In the genomic region with DNA sequence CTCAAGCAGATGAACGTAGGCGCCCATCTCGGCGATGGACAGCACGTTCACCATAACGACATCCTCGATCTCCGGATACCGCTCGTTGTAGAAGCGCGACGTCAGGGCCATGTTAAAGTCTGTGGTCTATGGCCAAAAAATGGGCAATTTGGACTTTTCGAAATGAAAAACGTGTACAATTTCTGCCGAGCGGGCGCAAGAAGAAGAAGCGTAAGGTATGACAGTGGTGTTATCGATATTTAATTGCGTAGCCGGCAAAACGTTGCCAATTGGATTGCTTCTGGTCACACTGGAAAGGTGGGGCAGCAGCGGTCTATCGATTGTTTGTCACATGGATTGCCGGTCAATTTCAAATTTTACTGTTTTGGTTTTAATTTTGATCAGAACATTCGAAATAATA, we compare ENCODE assay signal across 1 fruit fly cellular context.
TF ChIP-seq lines count a peak whose summit lies in the region.

Gene eIF2alpha, minus strand, starts transcription at position 225 of the 400 bp plus-strand sequence.

TF ChIP-seq in whole organism, embryonic, 481 proteins besides CTCF, POLR2A, EP300 and RAD21 (continued from another document):
- TF ChIP-seq gem (tag; optimal IDR thresholded peaks at IDR 0.05; lab: Kevin White, UChicago), result no peak
- TF ChIP-seq row (GFP tag; IDR thresholded peaks at IDR 0.05; lab: Robert Waterston, UW), result peak; percentile 15; the same call in 1 of the 3 replicates
- TF ChIP-seq CG9437 (GFP tag; optimal IDR thresholded peaks at IDR 0.05; lab: Kevin White, UChicago), result peak; percentile 25
- peak; percentile 11 for TF ChIP-seq CG10267 (tag; optimal IDR thresholded peaks at IDR 0.05; lab: Kevin White, UChicago)
- TF ChIP-seq az2 (GFP tag; optimal IDR thresholded peaks at IDR 0.05; lab: Kevin White, UChicago), result no peak
- peak; percentile 95 for TF ChIP-seq Dref (GFP tag; IDR thresholded peaks at IDR 0.05; lab: Robert Waterston, UW)
- no peak for TF ChIP-seq Antp (GFP tag; optimal IDR thresholded peaks at IDR 0.05; lab: Kevin White, UChicago)
- TF ChIP-seq CG1603 (tag; optimal IDR thresholded peaks at IDR 0.05; lab: Kevin White, UChicago), result peak; percentile 75
- no peak for TF ChIP-seq lbe (GFP tag; optimal IDR thresholded peaks at IDR 0.05; lab: Kevin White, UChicago)
- peak; percentile 70 for TF ChIP-seq CG34224 (GFP tag; IDR thresholded peaks at IDR 0.05; lab: Robert Waterston, UW; ENCODE audit: partially characterized antibody)
- peak; percentile 85 for TF ChIP-seq Dp (GFP tag; optimal IDR thresholded peaks at IDR 0.05; lab: Kevin White, UChicago)
- TF ChIP-seq CG15514 (GFP tag; optimal IDR thresholded peaks at IDR 0.05; lab: Kevin White, UChicago), result peak; percentile 25
- TF ChIP-seq Myb (GFP tag; optimal IDR thresholded peaks at IDR 0.05; lab: Kevin White, UChicago), result peak; percentile 48
- TF ChIP-seq CG7963 (GFP tag; IDR thresholded peaks at IDR 0.05; lab: Robert Waterston, UW; ENCODE audit: partially characterized antibody), result peak; percentile 72
- peak; percentile 30 for TF ChIP-seq stwl (tag; optimal IDR thresholded peaks at IDR 0.05; lab: Kevin White, UChicago)
- TF ChIP-seq hkb (optimal IDR thresholded peaks at IDR 0.05; lab: Kevin White, UChicago), result no peak
- TF ChIP-seq hkb (GFP tag; IDR thresholded peaks at IDR 0.05; lab: Robert Waterston, UW), result 0 out of 2 replicates have a peak, but pooled peaks have one; percentile 28
- TF ChIP-seq Doc3 (GFP tag; IDR thresholded peaks at IDR 0.05; lab: Robert Waterston, UW; ENCODE audit: partially characterized antibody), result peak; percentile 46; the same call in 1 of the 3 replicates
- peak; percentile 83 for TF ChIP-seq dm (GFP tag; optimal IDR thresholded peaks at IDR 0.05; lab: Kevin White, UChicago)
- TF ChIP-seq CG4617 (GFP tag; optimal IDR thresholded peaks at IDR 0.05; lab: Kevin White, UChicago; ENCODE audit: borderline replicate concordance), result peak; percentile 58
- peak; percentile 69 for TF ChIP-seq ftz-f1 (GFP tag; optimal IDR thresholded peaks at IDR 0.05; lab: Kevin White, UChicago)
- 0 out of 2 replicates have a peak, but pooled peaks have one; percentile 25 for TF ChIP-seq sna (GFP tag; IDR thresholded peaks at IDR 0.05; lab: Robert Waterston, UW; ENCODE audit: partially characterized antibody)
- TF ChIP-seq cg (GFP tag; optimal IDR thresholded peaks at IDR 0.05; lab: Kevin White, UChicago), result peak; percentile 22
- TF ChIP-seq CG3995 (GFP tag; optimal IDR thresholded peaks at IDR 0.05; lab: Kevin White, UChicago), result peak; percentile 53
- peak; percentile 60 for TF ChIP-seq Ets97D (GFP tag; optimal IDR thresholded peaks at IDR 0.05; lab: Kevin White, UChicago)
- peak; percentile 65 for TF ChIP-seq inv (GFP tag; IDR thresholded peaks at IDR 0.05; lab: Robert Waterston, UW; ENCODE audit: partially characterized antibody)
- peak; percentile 79 for TF ChIP-seq CG42726 (GFP tag; IDR thresholded peaks at IDR 0.05; lab: Robert Waterston, UW; ENCODE audit: partially characterized antibody)
- peak in 1 of 2 experiments; percentile 49 for TF ChIP-seq insv (GFP tag; optimal IDR thresholded peaks at IDR 0.05; lab: Kevin White, UChicago)
- peak; percentile 73 for TF ChIP-seq knrl (GFP tag; IDR thresholded peaks at IDR 0.05; lab: Robert Waterston, UW; ENCODE audit: partially characterized antibody)
- peak; percentile 65 for TF ChIP-seq tna (GFP tag; IDR thresholded peaks at IDR 0.05; lab: Robert Waterston, UW; ENCODE audit: partially characterized antibody)
- TF ChIP-seq CG32532 (GFP tag; IDR thresholded peaks at IDR 0.05; lab: Robert Waterston, UW), result peak; percentile 9; the same call in 1 of the 2 replicates
- peak; percentile 76; the same call in 2 of the 4 replicates for TF ChIP-seq chinmo (GFP tag; IDR thresholded peaks at IDR 0.05; lab: Robert Waterston, UW; ENCODE audit: partially characterized antibody)
- TF ChIP-seq CG2875 (GFP tag; optimal IDR thresholded peaks at IDR 0.05; lab: Kevin White, UChicago), result no peak
- peak; percentile 65 for TF ChIP-seq hb (GFP tag; IDR thresholded peaks at IDR 0.05; lab: Robert Waterston, UW; ENCODE audit: partially characterized antibody)
- no peak for TF ChIP-seq CG18476 (GFP tag; optimal IDR thresholded peaks at IDR 0.05; lab: Kevin White, UChicago)
- no peak for TF ChIP-seq CG7987 (GFP tag; optimal IDR thresholded peaks at IDR 0.05; lab: Kevin White, UChicago)
TF ChIP-seq in whole organism, embryonic: peak in this region for 83.
